Worm (Caenorhabditis elegans) whole organism, late embryonic: Measurements from ENCODE around the gene T28A11.17.

ENCODE experiments used
- C08G9.2 ChIP-seq: sonication (generic microtip); optimal IDR thresholded peaks from 2 replicates; lab custom pipeline; 2016; ENCODE audit warnings: mild to moderate bottlenecking, missing genetic modification characterization, moderate library complexity, missing compliant biosample characterization
- F13H6.1 ChIP-seq: sonication (generic microtip); optimal IDR thresholded peaks from 2 replicates; lab custom pipeline; 2016; ENCODE audit warnings: missing genetic modification characterization, missing compliant biosample characterization
- K02D7.2 ChIP-seq: sonication (generic microtip); optimal IDR thresholded peaks from 2 replicates; lab custom pipeline; 2017; ENCODE audit warnings: mild to moderate bottlenecking, missing genetic modification characterization, missing compliant biosample characterization
- K09A11.1 ChIP-seq: sonication (generic microtip); optimal IDR thresholded peaks from 2 replicates; lab custom pipeline; 2017; ENCODE audit warnings: antibody characterized with exemption, mild to moderate bottlenecking, missing genetic modification characterization, missing compliant biosample characterization; ENCODE audit not compliant: insufficient read depth
- T23F11.4 ChIP-seq: fragments of 200-800 bp; sonication (Bioruptor generic); optimal IDR thresholded peaks from 2 replicates; lab custom pipeline; 2018; ENCODE audit warnings: mild to moderate bottlenecking, missing genetic modification characterization, missing compliant biosample characterization
- ceh-14 ChIP-seq: sonication (generic microtip); optimal IDR thresholded peaks from 2 replicates; lab custom pipeline; 2016; ENCODE audit warnings: missing genotype, missing genetic modification characterization, missing compliant biosample characterization
- ceh-19 ChIP-seq: fragments of 200-800 bp; sonication (Bioruptor generic); optimal IDR thresholded peaks from 2 replicates; lab custom pipeline; 2018; ENCODE audit warnings: mild to moderate bottlenecking, missing genetic modification characterization, missing compliant biosample characterization
- ceh-22 ChIP-seq: sonication (generic microtip); optimal IDR thresholded peaks from 2 replicates; lab custom pipeline; 2017; ENCODE audit warnings: missing biosample characterization, missing genetic modification characterization
- ceh-31 ChIP-seq: sonication (generic microtip); optimal IDR thresholded peaks from 2 replicates; lab custom pipeline; 2016; ENCODE audit warnings: missing genetic modification characterization, missing compliant biosample characterization
- ceh-34 ChIP-seq: sonication (generic microtip); optimal IDR thresholded peaks from 2 replicates; lab custom pipeline; 2016; ENCODE audit warnings: mild to moderate bottlenecking, missing genetic modification characterization, missing compliant biosample characterization
- ceh-6 ChIP-seq: fragments of 200-800 bp; sonication (Bioruptor generic); optimal IDR thresholded peaks from 2 replicates; lab custom pipeline; 2018; ENCODE audit warnings: mild to moderate bottlenecking, missing genetic modification characterization, missing compliant biosample characterization
- che-1 ChIP-seq: sonication (generic microtip); optimal IDR thresholded peaks from 2 replicates; lab custom pipeline; 2016; ENCODE audit warnings: mild to moderate bottlenecking, missing genetic modification characterization, missing compliant biosample characterization
- dmd-4 ChIP-seq: sonication (generic microtip); optimal IDR thresholded peaks from 2 replicates; lab custom pipeline; 2016; ENCODE audit warnings: borderline replicate concordance, missing genetic modification characterization, missing compliant biosample characterization
- elt-2 ChIP-seq: sonication (generic microtip); optimal IDR thresholded peaks from 2 replicates; lab custom pipeline; 2016; ENCODE audit warnings: missing genetic modification reagents, missing genetic modification characterization, missing compliant biosample characterization
- elt-4 ChIP-seq: sonication (generic microtip); optimal IDR thresholded peaks from 2 replicates; lab custom pipeline; 2016; ENCODE audit warnings: missing genetic modification characterization, missing compliant biosample characterization
- fkh-6 ChIP-seq: sonication (generic microtip); optimal IDR thresholded peaks from 2 replicates; lab custom pipeline; 2016; ENCODE audit warnings: missing genetic modification characterization, missing compliant biosample characterization
- gmeb-2 ChIP-seq: sonication (generic microtip); optimal IDR thresholded peaks from 2 replicates; lab custom pipeline; 2016; ENCODE audit warnings: missing genetic modification characterization, inconsistent platforms, missing compliant biosample characterization
- hlh-8 ChIP-seq: sonication (generic microtip); optimal IDR thresholded peaks from 2 replicates; lab custom pipeline; 2016; ENCODE audit warnings: missing genotype, missing genetic modification characterization, missing compliant biosample characterization
- lin-11 ChIP-seq: fragments of 200-800 bp; sonication (Bioruptor generic); optimal IDR thresholded peaks from 2 replicates; lab custom pipeline; 2018; ENCODE audit warnings: mild to moderate bottlenecking, missing genetic modification characterization, missing compliant biosample characterization
- nfya-1 ChIP-seq: sonication (generic microtip); optimal IDR thresholded peaks from 2 replicates; lab custom pipeline; 2017; ENCODE audit warnings: missing genetic modification characterization, mild to moderate bottlenecking, missing compliant biosample characterization, antibody characterized with exemption, moderate library complexity
- odd-2 ChIP-seq: sonication (generic microtip); optimal IDR thresholded peaks from 2 replicates; lab custom pipeline; 2017; ENCODE audit warnings: antibody characterized with exemption, mild to moderate bottlenecking, missing genetic modification characterization, missing compliant biosample characterization
- pat-9 ChIP-seq: fragments of 200-800 bp; sonication (Bioruptor generic); optimal IDR thresholded peaks from 2 replicates; lab custom pipeline; 2018; ENCODE audit warnings: mild to moderate bottlenecking, missing genetic modification characterization, moderate library complexity, missing compliant biosample characterization
- pha-2 ChIP-seq: sonication (generic microtip); optimal IDR thresholded peaks from 2 replicates; lab custom pipeline; 2017; ENCODE audit warnings: mild to moderate bottlenecking, missing genetic modification characterization, missing compliant biosample characterization
- pha-4 ChIP-seq: fragments of 150-350 bp; optimal IDR thresholded peaks from 2 replicates; lab custom pipeline; 2018; ENCODE audit warnings: missing biosample characterization, missing genetic modification reagents, missing genetic modification characterization
- pqm-1 ChIP-seq: sonication (generic microtip); optimal IDR thresholded peaks from 2 replicates; lab custom pipeline; 2016; ENCODE audit warnings: missing genetic modification characterization, missing compliant biosample characterization
- pros-1 ChIP-seq: fragments of 150-350 bp; optimal IDR thresholded peaks from 2 replicates; lab custom pipeline; 2014; ENCODE audit warnings: missing biosample characterization, missing genetic modification reagents, missing genetic modification characterization
- ref-2 ChIP-seq: sonication (generic microtip); optimal IDR thresholded peaks from 2 replicates; lab custom pipeline; 2016; ENCODE audit warnings: missing genetic modification characterization, missing compliant biosample characterization
- sdc-2 ChIP-seq: sonication (generic microtip); optimal IDR thresholded peaks from 2 replicates; lab custom pipeline; 2016; ENCODE audit warnings: missing genotype, missing genetic modification characterization, missing compliant biosample characterization
- syd-9 ChIP-seq: sonication (generic microtip); optimal IDR thresholded peaks from 2 replicates; lab custom pipeline; 2016; ENCODE audit warnings: mild to moderate bottlenecking, missing genetic modification characterization, moderate library complexity, missing compliant biosample characterization
- tbx-2 ChIP-seq: sonication (generic microtip); optimal IDR thresholded peaks from 2 replicates; lab custom pipeline; 2016; ENCODE audit warnings: missing genetic modification characterization, missing compliant biosample characterization
- tbx-7 ChIP-seq: sonication (generic microtip); optimal IDR thresholded peaks from 2 replicates; lab custom pipeline; 2016; ENCODE audit warnings: missing genotype, missing genetic modification characterization, missing compliant biosample characterization
- unc-3 ChIP-seq, 2 experiments: fragments of 200-800 bp in 1 of 2; sonication (Bioruptor generic) in 1 of 2; sonication (generic microtip) in 1 of 2; conservative IDR thresholded peaks in 1 of 2; optimal IDR thresholded peaks in 1 of 2; 2 replicates each; pipeline versions ENCODE4 v1.3.6 to Lab custom; 2016 to 2022; ENCODE audit warnings: missing compliant biosample characterization in 2 of 2, missing genetic modification characterization in 2 of 2, missing genetic modification reagents in 1 of 2
- unc-86 ChIP-seq: sonication (generic microtip); optimal IDR thresholded peaks from 2 replicates; lab custom pipeline; 2016; ENCODE audit warnings: missing genetic modification characterization, missing compliant biosample characterization
- ztf-16 ChIP-seq: sonication (generic microtip); optimal IDR thresholded peaks from 2 replicates; lab custom pipeline; 2017; ENCODE audit warnings: missing genetic modification characterization, missing compliant biosample characterization

Gene T28A11.17

DNA sequence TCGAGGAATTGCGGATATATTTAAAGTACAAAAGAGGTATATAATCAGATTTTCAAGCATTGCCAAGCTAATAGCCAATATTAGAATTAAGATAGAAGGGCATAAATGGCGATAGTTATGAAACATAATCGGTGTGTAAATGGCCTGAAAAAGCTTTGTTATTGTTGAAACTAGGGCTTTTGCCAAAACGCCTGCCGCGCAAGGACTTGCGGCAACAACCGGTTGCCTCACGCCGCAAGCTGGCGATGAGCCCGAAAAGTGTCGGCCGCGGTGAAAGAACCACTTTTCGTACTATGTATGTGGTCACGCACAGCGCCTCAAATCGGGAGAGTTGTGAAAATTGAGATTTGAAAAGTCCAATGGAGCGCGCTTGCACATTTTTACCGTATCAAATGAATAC is 33.3 kb upstream of the T28A11.17 start:
- no peak for TF ChIP-seq unc-86 (tag; lab: Kevin White, UChicago)
- TF ChIP-seq gmeb-2 (tag; lab: Kevin White, UChicago): no peak
- no peak for TF ChIP-seq ceh-34 (tag; lab: Kevin White, UChicago)
- no peak for TF ChIP-seq odd-2 (tag; lab: Kevin White, UChicago)
- TF ChIP-seq K02D7.2 (tag; lab: Kevin White, UChicago): no peak
- TF ChIP-seq ceh-6 (GFP tag; lab: Kevin White, UChicago): no peak
- TF ChIP-seq tbx-2 (tag; lab: Kevin White, UChicago): no peak
- TF ChIP-seq pha-4 (tag; lab: Kevin White, UChicago): no peak
- TF ChIP-seq elt-2 (tag; lab: Kevin White, UChicago): no peak
- TF ChIP-seq C08G9.2: no peak
- no peak for TF ChIP-seq ztf-16 (tag; lab: Kevin White, UChicago)
- no peak for TF ChIP-seq ceh-22
- no peak for TF ChIP-seq T23F11.4
- no peak for TF ChIP-seq hlh-8 (tag; lab: Kevin White, UChicago)
- no peak for TF ChIP-seq elt-4 (tag; lab: Kevin White, UChicago)
- TF ChIP-seq ceh-19: no peak
- no peak for TF ChIP-seq syd-9 (tag; lab: Kevin White, UChicago)
- TF ChIP-seq sdc-2: no peak

DNA sequence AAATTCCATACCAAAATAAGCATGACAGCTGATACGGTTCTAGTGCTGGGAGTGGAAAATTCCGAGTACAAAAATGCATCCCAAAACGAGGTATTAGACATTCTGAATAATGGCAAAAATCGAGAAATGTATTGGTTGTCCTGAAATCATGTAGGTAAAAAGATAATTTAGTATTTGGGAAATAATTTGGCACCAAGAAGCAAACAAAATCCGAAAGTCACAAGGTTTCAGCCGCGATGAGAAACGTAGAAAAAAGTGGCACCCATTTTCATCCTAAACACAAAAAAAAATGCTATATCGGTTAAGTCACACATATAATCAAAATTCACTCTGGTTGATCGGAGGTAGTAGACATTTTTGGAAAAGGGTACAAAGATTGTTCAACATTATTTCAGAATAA is 31.7 kb upstream of the T28A11.17 start, which contains the start of gene srx-122:
Gene srx-122 (minus strand): TSS at position 101 of the 400 bp plus-strand sequence.
- no peak for TF ChIP-seq elt-2 (tag; lab: Kevin White, UChicago)

DNA sequence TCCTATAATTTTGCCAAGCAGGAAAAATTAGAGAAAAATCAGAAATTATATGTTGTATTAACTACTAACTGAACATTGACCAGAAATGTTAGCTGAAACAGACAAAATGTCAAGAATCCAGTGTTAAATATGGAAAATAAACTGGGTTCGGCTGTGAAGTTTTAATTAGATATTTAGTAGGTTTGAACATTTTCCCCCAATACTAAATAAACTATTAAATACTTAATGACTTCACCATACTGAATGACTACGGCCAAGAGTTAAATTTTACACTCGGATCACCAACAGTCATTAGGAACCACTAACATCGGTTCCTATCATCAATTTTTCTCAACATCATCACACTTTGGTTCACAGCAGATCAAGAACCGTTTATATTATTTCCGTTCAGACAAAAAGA is 29.3 kb upstream of the T28A11.17 start:
- TF ChIP-seq nfya-1 (tag; lab: Kevin White, UChicago) (no peak), syd-9 (tag; lab: Kevin White, UChicago) (no peak), ceh-22 (no peak), F13H6.1 (tag; lab: Kevin White, UChicago) (no peak)

DNA sequence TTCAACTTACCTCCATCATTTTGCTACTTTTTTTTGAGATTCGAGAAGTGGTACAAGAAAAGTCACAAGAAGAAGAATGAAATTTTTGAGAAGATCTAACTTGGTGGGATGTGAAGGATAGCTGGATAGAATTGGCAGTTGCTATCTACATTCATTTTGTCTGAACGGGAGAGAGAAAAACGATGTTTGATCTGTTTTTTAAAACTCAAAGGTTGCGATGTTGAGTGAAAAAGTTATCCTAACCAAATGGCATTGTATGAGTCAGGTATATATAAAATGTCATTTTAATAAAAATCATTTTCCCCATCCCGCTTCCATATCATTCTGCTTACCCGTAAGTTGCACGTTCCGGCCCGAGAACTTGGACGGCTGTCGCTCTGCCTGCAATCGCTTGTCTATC is 23.2 kb upstream of the T28A11.17 start, which contains the start of gene F35F10.6:
Gene F35F10.6 (minus strand): TSS at position 101 of the 400 bp plus-strand sequence.
- no peak for TF ChIP-seq tbx-7 (tag; lab: Kevin White, UChicago)
- no peak for TF ChIP-seq pha-2 (tag; lab: Kevin White, UChicago)
- no peak for TF ChIP-seq ceh-14 (tag; lab: Kevin White, UChicago)
- no peak for TF ChIP-seq T23F11.4
- TF ChIP-seq pqm-1 (tag; lab: Kevin White, UChicago): no peak

DNA sequence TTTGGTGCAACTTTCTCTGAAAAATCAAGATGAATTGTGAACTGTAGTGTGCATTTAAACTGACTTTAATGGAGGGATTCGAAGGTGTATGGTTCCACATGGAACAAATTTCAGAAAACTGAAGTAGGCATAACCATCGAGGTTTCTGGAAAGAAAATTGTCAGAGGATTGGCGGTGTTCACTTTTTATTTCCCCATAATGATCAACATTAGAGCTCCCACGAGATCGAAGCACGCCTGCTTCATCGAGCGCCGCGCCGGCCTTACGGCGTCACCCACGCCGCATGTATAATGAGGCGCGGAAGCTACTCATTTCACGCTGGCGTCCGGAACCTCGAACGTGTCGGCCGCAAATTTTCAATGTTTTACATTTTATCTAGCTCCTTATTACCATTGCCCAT is 22.0 kb upstream of the T28A11.17 start:
- TF ChIP-seq pros-1 (tag; lab: Kevin White, UChicago) (no peak), ceh-14 (tag; lab: Kevin White, UChicago) (no peak), ref-2 (tag; lab: Kevin White, UChicago) (no peak), pha-2 (tag; lab: Kevin White, UChicago) (no peak), K09A11.1 (tag; lab: Kevin White, UChicago) (no peak), pha-4 (tag; lab: Kevin White, UChicago) (no peak), unc-3 (GFP tag; conservative IDR thresholded peaks at IDR 0.05; lab: Robert Waterston, UW) (no peak), unc-3 (tag; optimal IDR thresholded peaks at IDR 0.05; lab: Kevin White, UChicago) (no peak), C08G9.2 (no peak), pat-9 (tag; lab: Kevin White, UChicago) (no peak), ceh-31 (tag; lab: Kevin White, UChicago) (no peak), che-1 (no peak), tbx-7 (tag; lab: Kevin White, UChicago) (no peak), fkh-6 (tag; lab: Kevin White, UChicago) (no peak), dmd-4 (tag; lab: Kevin White, UChicago) (no peak), lin-11 (no peak)
